Worm (Caenorhabditis elegans) whole organism, dauer: ENCODE measurements around the gene clec-33.

ENCODE experiments used
- unc-62 ChIP-seq: sonication (generic microtip); optimal IDR thresholded peaks from 2 replicates; lab custom pipeline; 2017; ENCODE audit warnings: missing biosample characterization, missing genetic modification reagents, missing genetic modification characterization

clec-33 gene

ce11 chrV:16879532-16879931 is 9.9 kb upstream of the clec-33 start:
- no peak for TF ChIP-seq unc-62

- no peak for TF ChIP-seq unc-62
These were observed 5.3 kb upstream of the clec-33 start, which contains the start of gene F49A5.10 for ce11 chrV:16874966-16875365. F49A5.10 (plus strand) TSS chrV:16875266.

- TF ChIP-seq unc-62, result no peak
These were observed 4.0 kb upstream of the clec-33 start, which contains the start of gene srw-23 for ce11 chrV:16873642-16874041. srw-23 (plus strand) TSS chrV:16873942.

- no peak for TF ChIP-seq unc-62
These were observed 1.7 kb upstream of the clec-33 start, which contains the start of gene thn-4 for ce11 chrV:16871387-16871786. thn-4 (minus strand) TSS chrV:16871487.

- TF ChIP-seq unc-62, result no peak
These were observed 4.2 kb downstream of the clec-33 start, which contains the start of gene clec-28 for ce11 chrV:16865404-16865803. clec-28 (plus strand) TSS chrV:16865704.

DNA sequence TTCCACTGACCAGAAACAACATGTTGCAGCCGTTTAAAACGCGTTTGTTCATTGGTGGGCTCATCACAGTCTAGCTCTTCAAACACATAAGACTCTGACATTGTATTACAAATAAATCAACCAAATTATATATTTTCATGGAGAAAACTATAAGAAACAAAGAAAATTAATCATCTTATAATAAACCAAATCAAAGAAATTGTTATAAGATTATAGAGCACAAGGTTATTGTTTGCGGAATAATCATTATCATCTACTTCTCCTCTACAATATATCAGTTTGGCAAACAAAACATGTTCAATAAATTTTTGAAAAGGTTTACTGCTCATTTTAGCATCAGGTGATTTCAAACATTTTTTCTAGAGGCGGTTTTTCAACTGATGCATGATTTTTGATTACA is 7.9 kb downstream of the clec-33 start, which contains the start of the genes clec-32 and clec-24:
TSS of gene clec-32 (minus strand) at position 101 of the 400 bp plus-strand sequence.
TSS of gene clec-24 (plus strand) at position 294 of the 400 bp plus-strand sequence.
- no peak for TF ChIP-seq unc-62

DNA sequence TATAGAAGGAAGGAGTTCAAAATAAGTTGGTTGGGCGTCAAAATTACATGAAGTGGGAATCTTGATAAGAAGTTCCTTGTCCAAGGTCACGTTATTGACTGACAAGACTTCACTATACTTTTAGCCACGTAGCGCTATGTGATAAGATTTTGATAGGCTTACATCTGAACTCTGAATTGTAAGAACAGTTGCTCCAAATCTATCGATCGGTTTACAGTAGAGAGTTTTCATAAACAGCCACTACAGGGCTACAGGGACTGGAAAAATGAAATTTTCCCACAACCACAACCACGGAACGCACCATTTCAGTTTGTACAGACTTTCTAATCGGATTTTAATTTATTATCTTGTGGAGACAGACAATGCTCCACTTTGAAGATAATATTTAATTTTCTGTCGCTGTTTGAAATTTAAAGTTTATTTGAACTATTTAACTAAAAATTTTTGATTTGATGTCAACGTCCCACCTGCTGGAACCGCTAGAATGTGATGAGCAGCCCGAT is 11.6 kb downstream of the clec-33 start, which contains the start of the genes clec-31 and clec-22:
TSS of gene clec-31 (minus strand) at position 101 of the 503 bp plus-strand sequence.
TSS of gene clec-22 (plus strand) at position 453 of the 503 bp plus-strand sequence.
- TF ChIP-seq unc-62, result no peak

DNA sequence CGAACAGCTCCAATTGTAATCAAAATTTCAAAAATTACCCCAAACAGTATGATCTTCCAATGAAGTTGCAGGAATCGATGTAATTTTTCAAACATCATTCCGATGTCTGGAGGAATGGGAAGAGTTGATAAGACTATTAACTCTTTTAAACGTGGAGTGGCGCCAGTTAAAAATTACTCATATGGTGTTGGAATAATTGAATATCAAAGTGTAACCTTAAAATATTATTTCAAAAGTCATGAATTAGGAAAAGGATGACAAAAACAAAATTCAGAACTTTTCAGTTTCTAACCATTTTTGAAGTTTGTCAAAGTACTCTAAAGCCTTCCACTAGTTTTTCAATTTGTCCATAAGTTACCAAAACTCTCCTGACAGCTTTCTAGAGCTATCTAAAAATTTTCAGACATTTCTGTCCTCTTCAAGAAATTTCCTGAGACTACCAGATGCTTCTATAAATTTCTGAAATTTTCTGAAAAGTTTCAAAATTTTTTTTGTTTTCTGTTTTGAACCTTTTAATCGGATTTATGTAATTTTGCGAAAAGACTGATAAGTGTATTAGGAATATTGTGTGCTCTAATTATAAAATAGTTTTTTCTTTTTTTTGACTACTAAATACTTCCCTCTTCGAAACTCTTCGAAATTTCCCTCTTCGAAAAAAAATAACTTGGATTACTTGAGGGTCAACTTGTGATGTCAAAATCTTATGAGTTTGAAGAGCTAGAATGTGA is 15.5 kb downstream of the clec-33 start, which contains the start of the genes clec-35 and clec-27:
TSS of gene clec-35 (minus strand) at position 101 of the 728 bp plus-strand sequence.
TSS of gene clec-27 (plus strand) at position 678 of the 728 bp plus-strand sequence.
- TF ChIP-seq unc-62, result no peak

DNA sequence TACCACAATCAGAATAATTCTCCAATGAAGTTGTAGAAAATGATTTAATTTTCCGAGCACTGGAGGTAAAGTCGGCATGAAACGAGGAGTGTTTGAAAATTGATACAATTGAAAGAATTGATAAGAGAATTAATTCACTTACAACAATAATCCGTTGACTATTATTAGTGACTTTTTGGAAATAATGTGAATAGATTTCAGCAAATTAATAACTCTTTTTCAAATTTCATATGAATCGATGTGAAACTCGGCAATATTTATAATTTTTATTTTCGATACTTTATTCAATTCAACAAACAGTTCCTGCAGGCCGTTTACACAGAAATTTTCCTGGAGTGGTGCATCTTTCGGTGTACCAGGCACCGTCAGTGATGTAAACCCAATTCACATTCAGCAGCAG is 17.6 kb downstream of the clec-33 start, which contains the start of gene clec-37:
TSS of gene clec-37 (minus strand) at position 101 of the 400 bp plus-strand sequence.
- no peak for TF ChIP-seq unc-62

DNA sequence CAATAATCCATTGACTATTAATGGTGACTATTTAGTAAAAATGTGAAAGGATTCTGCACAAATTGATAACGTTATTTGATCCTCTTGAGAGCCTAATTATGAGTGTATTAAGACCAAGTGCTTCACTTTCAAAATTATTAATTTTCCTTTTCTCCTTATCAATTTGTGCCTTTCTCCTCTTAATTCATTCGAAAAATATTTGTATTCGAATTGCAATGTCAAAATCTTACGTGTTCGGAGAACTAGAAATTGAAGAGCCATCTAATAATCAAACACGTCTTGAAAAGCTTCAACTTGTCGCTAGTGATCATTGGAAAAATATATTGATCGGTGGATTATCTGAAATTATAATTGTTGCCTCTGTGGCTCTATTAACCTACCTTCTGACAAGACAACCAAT is 21.1 kb downstream of the clec-33 start, which contains the start of the genes clec-36 and clec-26:
TSS of gene clec-36 (minus strand) at position 101 of the 400 bp plus-strand sequence.
TSS of gene clec-26 (plus strand) at position 114 of the 400 bp plus-strand sequence.
- TF ChIP-seq unc-62, result no peak

ce11 chrV:16842941-16843340 is 26.7 kb downstream of the clec-33 start, which contains the start of gene clec-25:
clec-25 (plus strand) TSS chrV:16843241.
- TF ChIP-seq unc-62, result no peak

DNA sequence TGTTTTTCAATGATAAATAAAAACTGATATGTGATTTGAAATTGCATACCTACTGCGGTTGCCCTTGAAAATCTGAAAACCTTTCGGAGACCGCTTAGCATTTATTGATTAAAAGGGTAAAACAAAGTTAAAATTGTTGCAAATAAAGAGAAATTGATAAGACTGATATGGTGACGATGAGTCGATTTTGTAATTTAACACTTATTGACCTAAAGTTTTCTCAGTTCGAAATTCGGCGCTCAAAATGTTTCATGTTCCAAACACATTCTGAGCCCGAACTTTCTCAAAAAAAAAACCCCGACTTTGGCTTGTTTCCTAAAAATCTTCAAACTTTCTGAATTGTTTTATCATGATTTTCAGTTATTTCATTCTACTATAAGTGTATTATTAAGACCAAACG is 28.7 kb downstream of the clec-33 start, which contains the start of gene clec-40:
TSS of gene clec-40 (minus strand) at position 101 of the 400 bp plus-strand sequence.
- no peak for TF ChIP-seq unc-62

DNA sequence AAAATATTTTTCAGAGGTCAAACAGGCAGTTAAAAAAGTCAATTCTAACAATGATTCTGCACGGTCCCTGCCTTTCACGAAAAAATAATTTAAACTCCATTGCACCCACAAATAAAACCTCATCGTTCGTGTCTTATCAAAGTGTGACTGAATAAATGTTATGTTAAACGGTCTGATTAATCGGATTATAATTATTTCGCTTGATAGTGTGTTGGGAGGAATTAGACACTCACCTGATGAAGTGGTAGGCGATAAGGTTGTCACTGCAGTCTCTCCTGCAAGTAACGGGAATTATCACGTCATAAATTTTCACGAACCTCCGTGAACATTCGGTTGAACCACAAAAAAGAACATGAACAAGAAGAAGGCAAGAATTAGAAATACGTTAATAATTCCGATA is 29.4 kb downstream of the clec-33 start:
- TF ChIP-seq unc-62, result no peak

DNA sequence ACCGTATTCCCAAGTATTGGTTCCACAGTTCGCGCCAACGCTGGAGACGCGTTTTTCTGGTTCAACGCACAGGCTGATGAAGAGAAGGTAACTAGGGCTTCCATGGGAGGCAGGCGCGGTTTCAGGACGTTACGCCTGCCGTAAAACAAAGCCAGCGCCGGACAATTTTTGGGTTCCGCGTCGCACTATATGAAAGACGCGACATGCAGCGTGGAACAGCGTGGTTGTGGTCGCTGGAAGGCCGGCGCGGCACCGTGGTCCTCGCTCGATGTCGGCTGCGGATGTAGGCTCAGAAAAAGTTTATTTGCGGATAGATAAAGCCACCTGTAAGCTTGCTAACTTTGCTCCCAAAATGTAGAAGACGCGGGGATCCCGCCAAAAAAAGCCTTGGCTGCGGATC is 31.2 kb downstream of the clec-33 start:
- no peak for TF ChIP-seq unc-62

DNA sequence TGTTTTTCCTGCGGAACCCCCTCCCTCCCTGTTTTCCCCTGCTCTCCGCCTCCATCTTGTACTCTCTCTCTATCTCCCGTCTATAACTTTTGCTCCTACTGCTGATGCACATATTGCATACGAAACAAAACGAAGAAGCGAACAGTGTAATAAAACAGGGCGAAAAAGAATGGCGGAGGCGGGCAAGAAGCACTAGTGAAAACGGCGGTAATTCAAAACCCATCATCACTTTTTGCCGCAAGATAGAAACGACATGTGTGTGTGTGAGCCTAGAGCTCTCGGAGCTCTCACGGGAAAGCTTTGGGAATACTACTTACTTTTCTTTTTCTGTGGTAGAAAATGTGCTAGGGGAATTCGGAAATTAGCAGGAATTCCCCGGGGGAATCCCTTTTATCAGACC is 33.5 kb downstream of the clec-33 start:
- no peak for TF ChIP-seq unc-62

DNA sequence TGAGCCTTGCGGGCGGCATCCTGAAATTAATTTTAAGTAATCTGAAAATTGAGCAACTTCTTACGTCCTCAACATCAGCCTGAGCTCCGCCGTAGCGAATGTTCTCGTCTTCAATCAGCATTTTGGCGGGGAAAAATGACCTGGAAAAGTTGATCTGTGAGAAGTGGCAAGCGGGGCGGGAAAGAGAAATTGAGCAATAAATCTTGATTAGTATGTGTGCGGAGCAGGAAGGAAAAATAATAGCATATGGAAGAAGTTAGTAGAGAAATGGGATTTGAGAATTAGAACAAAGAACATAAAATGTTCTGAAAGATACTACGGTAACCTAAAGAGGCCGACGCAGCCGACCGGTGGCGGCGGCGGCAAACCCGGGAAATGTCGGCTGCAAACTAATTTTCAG is 34.7 kb downstream of the clec-33 start, which contains the start of gene tni-3:
TSS of gene tni-3 (minus strand) at position 140 of the 400 bp plus-strand sequence.
- TF ChIP-seq unc-62, result no peak

DNA sequence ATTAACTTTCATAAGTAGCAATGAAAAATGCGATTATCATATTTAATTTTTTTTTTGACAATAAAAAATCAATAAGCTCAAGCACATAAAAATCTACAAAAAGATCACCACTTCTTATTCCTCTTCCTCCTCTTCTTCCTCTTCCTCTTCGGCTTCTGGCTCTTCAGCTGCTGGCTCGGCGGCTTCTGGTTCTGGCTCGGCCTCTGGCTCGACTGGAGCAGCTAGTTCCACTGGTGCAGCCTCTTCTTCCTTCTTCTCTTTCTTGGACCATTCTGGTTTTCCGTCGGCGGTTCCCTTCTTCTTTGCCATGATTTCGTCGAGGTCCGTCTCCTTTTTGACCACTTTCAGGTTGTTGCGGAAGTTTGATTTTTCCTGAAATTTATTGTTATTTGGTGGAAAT is 36.0 kb downstream of the clec-33 start:
- no peak for TF ChIP-seq unc-62
